Fruit fly (Drosophila melanogaster): ENCODE measurements around the gene Akap200.

- TF ChIP-seq nom (GFP tag; optimal IDR thresholded peaks at IDR 0.05) (no peak), esg (GFP tag; conservative IDR thresholded peaks at IDR 0.05) (no peak), pros (GFP tag; optimal IDR thresholded peaks at IDR 0.05) (no peak), CG12219 (GFP tag; optimal IDR thresholded peaks at IDR 0.05) (no peak), CG8359 (GFP tag; optimal IDR thresholded peaks at IDR 0.05; ENCODE audit: borderline replicate concordance) (no peak), CG1602 (GFP tag; optimal IDR thresholded peaks at IDR 0.05) (no peak), caup (GFP tag; optimal IDR thresholded peaks at IDR 0.05; ENCODE audit: severe bottlenecking) (no peak), CG4404 (GFP tag; IDR thresholded peaks at IDR 0.05) (no peak)
Observed at dm6 chr2L:8372248-8372647, 43.2 kb upstream of the Akap200 start.

All from whole organism, embryonic.